Worm (Caenorhabditis elegans) whole organism, L3 larva: ENCODE measurements around the gene ZK938.3.

Source experiments
- ZK546.5 ChIP-seq: sonication (generic microtip); optimal IDR thresholded peaks from 2 replicates; lab custom pipeline; 2017; ENCODE audit warnings: missing biosample characterization, missing genetic modification characterization
- aly-2 ChIP-seq: fragments of 150-350 bp; optimal IDR thresholded peaks from 2 replicates; lab custom pipeline; 2014; ENCODE audit warnings: missing biosample characterization, missing genetic modification characterization
- ceh-16 ChIP-seq: sonication (generic microtip); optimal IDR thresholded peaks from 2 replicates; lab custom pipeline; 2017; ENCODE audit warnings: missing biosample characterization, missing genetic modification characterization
- ceh-82 ChIP-seq: fragments of 150-350 bp; optimal IDR thresholded peaks from 2 replicates; lab custom pipeline; 2014; ENCODE audit warnings: missing biosample characterization, missing genetic modification characterization
- daf-12 ChIP-seq: fragments of 150-350 bp; optimal IDR thresholded peaks from 2 replicates; lab custom pipeline; 2014; ENCODE audit warnings: missing biosample characterization, missing genetic modification reagents, missing genetic modification characterization
- egl-27 ChIP-seq: sonication (generic microtip); optimal IDR thresholded peaks from 4 replicates; lab custom pipeline; 2017; ENCODE audit warnings: missing biosample characterization, missing genetic modification reagents, missing genetic modification characterization
- egl-5 ChIP-seq: fragments of 150-350 bp; optimal IDR thresholded peaks from 2 replicates; lab custom pipeline; 2017; ENCODE audit warnings: missing biosample characterization, missing genetic modification reagents, missing genetic modification characterization, inconsistent platforms
- elt-1 ChIP-seq: fragments of 150-350 bp; optimal IDR thresholded peaks from 2 replicates; lab custom pipeline; 2014; ENCODE audit warnings: missing biosample characterization, missing genetic modification characterization
- elt-2 ChIP-seq: sonication (generic microtip); optimal IDR thresholded peaks from 2 replicates; lab custom pipeline; 2016; ENCODE audit warnings: missing genetic modification reagents, mild to moderate bottlenecking, missing genetic modification characterization, missing compliant biosample characterization
- elt-3 ChIP-seq, 3 experiments: fragments of 150-350 bp in 1 of 3; sonication (generic microtip) in 2 of 3; optimal IDR thresholded peaks; 2 replicates in 2 of 3; 4 replicates in 1 of 3; lab custom pipeline; 2014 to 2017; ENCODE audit warnings: missing biosample characterization in 3 of 3, missing genetic modification characterization in 3 of 3
- eor-1 ChIP-seq, 2 experiments: fragments of 150-350 bp; optimal IDR thresholded peaks; 2 replicates each; lab custom pipeline; 2014 to 2018; ENCODE audit warnings: missing biosample characterization in 2 of 2, missing genetic modification characterization in 2 of 2
- fkh-10 ChIP-seq: sonication (generic microtip); optimal IDR thresholded peaks from 2 replicates; lab custom pipeline; 2017; ENCODE audit warnings: missing biosample characterization, missing genetic modification reagents, missing genetic modification characterization
- fkh-2 ChIP-seq: fragments of 150-350 bp; optimal IDR thresholded peaks from 2 replicates; lab custom pipeline; 2014; ENCODE audit warnings: missing biosample characterization, missing genetic modification reagents, missing genetic modification characterization
- hmg-11 ChIP-seq: sonication (generic microtip); optimal IDR thresholded peaks from 2 replicates; lab custom pipeline; 2016; ENCODE audit warnings: missing genetic modification characterization, missing compliant biosample characterization
- jun-1 ChIP-seq: fragments of 150-350 bp; optimal IDR thresholded peaks from 2 replicates; lab custom pipeline; 2014; ENCODE audit warnings: missing biosample characterization, missing genetic modification reagents, missing genetic modification characterization
- lin-39 ChIP-seq: fragments of 150-350 bp; optimal IDR thresholded peaks from 2 replicates; lab custom pipeline; 2018; ENCODE audit warnings: missing biosample characterization, missing genetic modification reagents, missing genetic modification characterization
- mdl-1 ChIP-seq: fragments of 150-350 bp; optimal IDR thresholded peaks from 2 replicates; lab custom pipeline; 2014; ENCODE audit warnings: missing biosample characterization, missing genetic modification characterization
- nfya-1 ChIP-seq: sonication (generic microtip); optimal IDR thresholded peaks from 2 replicates; lab custom pipeline; 2017; ENCODE audit warnings: missing genetic modification characterization, mild to moderate bottlenecking, missing compliant biosample characterization, antibody characterized with exemption, moderate library complexity; ENCODE audit not compliant: insufficient read depth
- nhr-23 ChIP-seq: fragments of 150-350 bp; optimal IDR thresholded peaks from 2 replicates; lab custom pipeline; 2014; ENCODE audit warnings: missing biosample characterization, missing genetic modification reagents, missing genetic modification characterization
- nhr-237 ChIP-seq: fragments of 150-350 bp; optimal IDR thresholded peaks from 2 replicates; lab custom pipeline; 2014; ENCODE audit warnings: missing biosample characterization, missing genetic modification characterization
- nhr-25 ChIP-seq: sonication (generic microtip); optimal IDR thresholded peaks from 2 replicates; lab custom pipeline; 2017; ENCODE audit warnings: missing biosample characterization, missing genetic modification characterization
- nhr-28 ChIP-seq: fragments of 150-350 bp; optimal IDR thresholded peaks from 2 replicates; lab custom pipeline; 2014; ENCODE audit warnings: missing biosample characterization, missing genetic modification characterization
- nhr-77 ChIP-seq: fragments of 150-350 bp; optimal IDR thresholded peaks from 2 replicates; lab custom pipeline; 2014; ENCODE audit warnings: missing biosample characterization, missing genetic modification characterization
- pha-4 ChIP-seq: fragments of 150-350 bp; optimal IDR thresholded peaks from 2 replicates; lab custom pipeline; 2014; ENCODE audit warnings: missing biosample characterization, missing genetic modification reagents, missing genetic modification characterization
- pqm-1 ChIP-seq: fragments of 150-350 bp; optimal IDR thresholded peaks from 2 replicates; lab custom pipeline; 2017; ENCODE audit warnings: missing biosample characterization, missing genetic modification characterization, inconsistent platforms
- skn-1 ChIP-seq: fragments of 150-350 bp; optimal IDR thresholded peaks from 2 replicates; lab custom pipeline; 2014; ENCODE audit warnings: missing biosample characterization, missing genetic modification characterization
- snpc-4 ChIP-seq: fragments of 150-350 bp; optimal IDR thresholded peaks from 2 replicates; lab custom pipeline; 2014; ENCODE audit warnings: missing biosample characterization, missing genetic modification characterization
- unc-39 ChIP-seq: sonication (generic microtip); optimal IDR thresholded peaks from 4 replicates; lab custom pipeline; 2017; ENCODE audit warnings: missing biosample characterization, missing genetic modification characterization
- zag-1 ChIP-seq: fragments of 150-350 bp; optimal IDR thresholded peaks from 2 replicates; lab custom pipeline; 2014; ENCODE audit warnings: missing biosample characterization, missing genetic modification characterization
- ztf-11 ChIP-seq: fragments of 150-350 bp; optimal IDR thresholded peaks from 2 replicates; lab custom pipeline; 2014; ENCODE audit warnings: missing biosample characterization, missing genetic modification characterization
- ztf-4 ChIP-seq: fragments of 150-350 bp; optimal IDR thresholded peaks from 2 replicates; lab custom pipeline; 2014; ENCODE audit warnings: missing biosample characterization, missing genetic modification characterization

Gene ZK938.3

DNA sequence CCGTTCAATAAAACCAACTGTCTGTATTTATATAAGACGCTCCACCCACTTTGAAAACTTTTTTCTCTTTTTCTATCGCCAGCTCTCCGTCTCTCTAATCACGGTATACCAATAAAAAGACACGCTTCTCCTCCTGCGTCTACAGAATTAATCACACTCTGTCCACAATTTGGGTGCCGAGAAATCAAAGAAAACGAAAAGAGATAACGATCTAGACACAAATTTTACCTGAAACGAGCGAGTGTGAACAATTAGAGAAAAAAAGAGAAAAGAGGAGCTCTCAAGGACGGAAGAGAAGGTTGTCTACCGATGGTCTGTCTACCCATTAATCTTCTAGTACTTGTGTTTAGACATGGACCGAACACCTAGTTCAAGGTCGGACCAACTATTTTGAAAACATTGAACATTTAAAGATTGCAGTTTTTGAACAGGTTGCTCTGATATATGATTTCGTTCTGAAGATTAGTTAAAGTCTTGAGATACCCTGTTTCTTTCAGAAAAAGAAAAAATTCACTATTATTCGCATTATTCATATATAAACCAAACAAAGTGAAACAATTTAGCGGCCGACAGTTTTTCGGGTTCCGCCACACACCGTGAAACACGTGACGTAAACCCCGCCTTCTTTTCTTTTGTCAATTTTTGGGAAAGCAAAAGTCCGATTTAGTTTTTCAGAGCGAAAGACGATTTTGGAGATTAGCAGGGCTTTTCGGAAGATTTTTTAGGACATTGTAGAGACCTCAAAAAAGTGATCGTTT, 46.2 kb downstream of the ZK938.3 start, which contains the start of gene cyp-13A2 (continued):
- TF ChIP-seq ztf-11: no peak
- TF ChIP-seq ceh-16 (tag; lab: Kevin White, UChicago): no peak
- TF ChIP-seq elt-2 (tag; lab: Kevin White, UChicago): peak; percentile 87
- no peak for TF ChIP-seq zag-1 (tag; lab: Kevin White, UChicago)
- TF ChIP-seq nhr-77 (tag; lab: Kevin White, UChicago): peak; percentile 6
- no peak for TF ChIP-seq lin-39 (tag; lab: Kevin White, UChicago)
- no peak for TF ChIP-seq daf-12 (tag; lab: Kevin White, UChicago)

DNA sequence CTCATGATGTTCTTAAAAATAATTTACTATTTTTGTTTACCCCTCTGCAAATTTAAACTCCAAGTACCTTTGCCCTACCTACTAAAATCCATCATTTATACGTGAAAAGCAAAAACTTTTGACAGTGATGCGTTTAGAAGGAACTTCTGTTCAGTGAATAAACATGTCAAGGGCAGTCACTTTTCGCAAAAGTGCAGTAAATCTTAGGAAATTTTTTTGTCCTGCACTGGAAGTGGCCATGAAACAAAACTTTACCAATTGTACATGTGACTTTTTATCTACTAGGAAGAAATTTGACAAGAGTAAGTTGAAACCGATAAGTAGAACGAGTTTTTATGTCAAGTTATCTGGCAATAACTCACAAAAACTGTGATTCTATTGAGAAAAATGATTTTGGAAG, 47.5 kb downstream of the ZK938.3 start:
- TF ChIP-seq nhr-23 (tag; lab: Kevin White, UChicago) (peak; percentile 81), nhr-25 (peak; percentile 57), elt-1 (tag; lab: Kevin White, UChicago) (peak; percentile 8), pha-4 (tag; lab: Kevin White, UChicago) (no peak)

DNA sequence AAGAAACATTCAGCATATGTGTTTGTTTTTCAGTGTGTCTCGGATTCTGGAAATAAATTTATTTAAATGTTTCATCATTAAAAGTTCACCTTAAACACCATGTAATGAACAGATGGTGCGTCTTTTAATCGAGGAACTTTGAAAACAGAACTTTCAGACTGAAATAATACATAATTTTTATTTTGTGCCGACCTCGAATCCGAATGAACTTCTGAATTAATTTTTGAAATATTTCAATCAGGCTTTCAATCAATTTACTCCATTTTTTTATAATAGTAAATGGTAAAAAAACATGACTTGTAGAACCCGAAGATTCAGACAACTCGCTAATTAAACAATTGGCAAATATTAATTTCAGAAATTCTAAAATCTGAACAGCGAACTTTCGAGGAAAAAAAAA, 51.4 kb downstream of the ZK938.3 start, which contains the start of gene T10B9.14:
Gene T10B9.14, minus strand, starts transcription at position 101 of the 400 bp plus-strand sequence.
- TF ChIP-seq ceh-82 (no peak), egl-5 (tag; lab: Kevin White, UChicago) (no peak), nfya-1 (tag; lab: Kevin White, UChicago) (no peak), jun-1 (tag; lab: Kevin White, UChicago) (no peak), nhr-77 (tag; lab: Kevin White, UChicago) (no peak), hmg-11 (tag; lab: Kevin White, UChicago) (no peak), elt-3 (tag; optimal IDR thresholded peaks at IDR 0.05; lab: Kevin White, UChicago) (no peak), ZK546.5 (tag; lab: Kevin White, UChicago) (no peak), aly-2 (no peak), snpc-4 (no peak), skn-1 (tag; lab: Kevin White, UChicago) (no peak), elt-1 (tag; lab: Kevin White, UChicago) (no peak), ceh-16 (tag; lab: Kevin White, UChicago) (no peak), zag-1 (tag; lab: Kevin White, UChicago) (no peak), mdl-1 (tag; lab: Kevin White, UChicago) (no peak), fkh-10 (GFP tag; lab: Kevin White, UChicago) (no peak), fkh-2 (tag; lab: Kevin White, UChicago) (no peak)
- TF ChIP-seq, all 47 proteins: peak for 0

DNA sequence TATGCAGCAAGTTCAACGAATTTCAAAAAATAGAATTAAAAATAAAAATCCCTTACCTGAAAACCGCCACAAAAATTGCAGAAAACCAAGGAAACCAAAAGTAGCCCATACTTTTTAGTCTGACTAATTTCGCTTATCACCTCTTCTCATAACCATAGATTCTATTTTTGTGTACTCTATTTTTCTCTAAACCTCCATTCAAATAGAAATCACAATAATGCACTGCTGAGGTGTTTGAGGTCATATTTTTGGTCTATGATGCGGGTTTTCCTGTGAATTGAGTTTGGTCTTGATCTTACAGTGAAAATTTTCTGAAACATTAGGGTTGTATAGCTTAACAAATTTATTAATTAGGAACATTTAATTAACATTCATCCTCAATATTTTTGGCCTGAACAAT, 51.9 kb downstream of the ZK938.3 start, which contains the start of gene cyp-13A1:
Gene cyp-13A1, minus strand, starts transcription at position 156 of the 400 bp plus-strand sequence.
- TF ChIP-seq unc-39 (no peak), fkh-2 (tag; lab: Kevin White, UChicago) (no peak), eor-1 (tag; optimal IDR thresholded peaks at IDR 0.05; lab: Kevin White, UChicago) (no peak), egl-27 (tag; lab: Kevin White, UChicago) (no peak), pha-4 (tag; lab: Kevin White, UChicago) (peak; percentile 70), nhr-237 (tag; lab: Kevin White, UChicago) (no peak), skn-1 (tag; lab: Kevin White, UChicago) (no peak), nfya-1 (tag; lab: Kevin White, UChicago) (no peak), pqm-1 (tag; lab: Kevin White, UChicago) (peak; percentile 76), ztf-4 (no peak), elt-2 (tag; lab: Kevin White, UChicago) (peak; percentile 38), ztf-11 (no peak), ceh-16 (tag; lab: Kevin White, UChicago) (no peak), snpc-4 (no peak), elt-1 (tag; lab: Kevin White, UChicago) (no peak), nhr-28 (no peak), ceh-82 (no peak), jun-1 (tag; lab: Kevin White, UChicago) (no peak)
